Fruit fly (Drosophila melanogaster): ENCODE measurements around the gene Cbs.

The Cbs gene

dm6 chrX:21058991-21059390, 14.1 kb downstream of the Cbs start (continued):
- TF ChIP-seq pfk (GFP tag; optimal IDR thresholded peaks at IDR 0.05) = no peak
- TF ChIP-seq Taf1 (GFP tag; IDR thresholded peaks at IDR 0.05) = peak; percentile 41; the same call in 1 of the 2 replicates
- peak; percentile 74 for TF ChIP-seq wdn (GFP tag; IDR thresholded peaks at IDR 0.05)
- peak; percentile 84 for TF ChIP-seq Fer3 (tag; optimal IDR thresholded peaks at IDR 0.05)
- peak; percentile 74 for TF ChIP-seq zf30C (GFP tag; optimal IDR thresholded peaks at IDR 0.05)
- TF ChIP-seq CG32772 (GFP tag; IDR thresholded peaks at IDR 0.05) = peak; percentile 67
- TF ChIP-seq disco-r (GFP tag; optimal IDR thresholded peaks at IDR 0.05) = peak; percentile 74
- peak; percentile 26 for TF ChIP-seq CG30020 (tag; optimal IDR thresholded peaks at IDR 0.05)
- TF ChIP-seq chif (GFP tag; optimal IDR thresholded peaks at IDR 0.05) = peak; percentile 93 to 94
- TF ChIP-seq jumu (GFP tag; optimal IDR thresholded peaks at IDR 0.05) = peak; percentile 91
- TF ChIP-seq NC2β (GFP tag; optimal IDR thresholded peaks at IDR 0.05) = peak; percentile 89
- peak; percentile 92 for TF ChIP-seq Camta (GFP tag; optimal IDR thresholded peaks at IDR 0.05)
- peak; percentile 88 for TF ChIP-seq CG12299 (tag; optimal IDR thresholded peaks at IDR 0.05)
- TF ChIP-seq az2 (GFP tag; optimal IDR thresholded peaks at IDR 0.05) = peak; percentile 91
- TF ChIP-seq CrebB (tag; optimal IDR thresholded peaks at IDR 0.05) = peak; percentile 89
- TF ChIP-seq MESR4 (GFP tag; optimal IDR thresholded peaks at IDR 0.05) = peak; percentile 34
- peak; percentile 43; the same call in 1 of the 2 replicates for TF ChIP-seq CG9215 (GFP tag; IDR thresholded peaks at IDR 0.05)
- TF ChIP-seq fru (optimal IDR thresholded peaks at IDR 0.05) = no peak
- TF ChIP-seq Bgb (GFP tag; IDR thresholded peaks at IDR 0.05; ENCODE audit: partially characterized antibody) = no peak
- peak; percentile 88 for TF ChIP-seq grau (tag; optimal IDR thresholded peaks at IDR 0.05)
- peak; percentile 82 for TF ChIP-seq sob (GFP tag; IDR thresholded peaks at IDR 0.05)
- peak; percentile 79 for TF ChIP-seq CG13296 (GFP tag; optimal IDR thresholded peaks at IDR 0.05)
- TF ChIP-seq gt (GFP tag; IDR thresholded peaks at IDR 0.05) = no peak
- peak; percentile 90 for TF ChIP-seq row (GFP tag; IDR thresholded peaks at IDR 0.05)
- TF ChIP-seq CG17328 (GFP tag; IDR thresholded peaks at IDR 0.05) = peak; percentile 90
- TF ChIP-seq croc (GFP tag; conservative IDR thresholded peaks at IDR 0.05) = peak; percentile 72
- TF ChIP-seq CG18262 (tag; optimal IDR thresholded peaks at IDR 0.05) = peak; percentile 87
- peak; percentile 84 for TF ChIP-seq slp2 (GFP tag; optimal IDR thresholded peaks at IDR 0.05)
- TF ChIP-seq CG7372 (GFP tag; IDR thresholded peaks at IDR 0.05) = peak; percentile 43
- peak; percentile 80 for TF ChIP-seq CG6765 (GFP tag; optimal IDR thresholded peaks at IDR 0.05)
- peak; percentile 88 for TF ChIP-seq fu2 (GFP tag; optimal IDR thresholded peaks at IDR 0.05)
- TF ChIP-seq Rx (GFP tag; IDR thresholded peaks at IDR 0.05) = peak; percentile 83
- TF ChIP-seq CG15011 (GFP tag; optimal IDR thresholded peaks at IDR 0.05) = peak; percentile 56
- TF ChIP-seq CG13894 (tag; optimal IDR thresholded peaks at IDR 0.05) = no peak
- peak; percentile 62 for TF ChIP-seq CG32532 (GFP tag; IDR thresholded peaks at IDR 0.05)
- peak; percentile 91 for TF ChIP-seq CG30403 (GFP tag; optimal IDR thresholded peaks at IDR 0.05)
- TF ChIP-seq B-H2 (GFP tag; optimal IDR thresholded peaks at IDR 0.05) = no peak
- TF ChIP-seq CG14965 (GFP tag; optimal IDR thresholded peaks at IDR 0.05; ENCODE audit: borderline replicate concordance) = peak; percentile 63
- peak; percentile 63 for TF ChIP-seq CG15696 (tag; optimal IDR thresholded peaks at IDR 0.05)
- TF ChIP-seq insv (GFP tag; optimal IDR thresholded peaks at IDR 0.05) = peak in 1 of 2 experiments; percentile 23
- peak; percentile 90 for TF ChIP-seq seq (GFP tag; IDR thresholded peaks at IDR 0.05)
- peak; percentile 90 for TF ChIP-seq CG8924 (tag; optimal IDR thresholded peaks at IDR 0.05)
- TF ChIP-seq Opbp (GFP tag; IDR thresholded peaks at IDR 0.05; ENCODE audit: partially characterized antibody) = no peak
- peak; percentile 30 for TF ChIP-seq CG3838 (GFP tag; optimal IDR thresholded peaks at IDR 0.05)
- TF ChIP-seq Nf-YB (GFP tag; optimal IDR thresholded peaks at IDR 0.05) = peak; percentile 77
- peak; percentile 90 for TF ChIP-seq chn (GFP tag; optimal IDR thresholded peaks at IDR 0.05)
- TF ChIP-seq sens (GFP tag) = peak; percentile 99
- peak; percentile 84 for TF ChIP-seq CG4707 (GFP tag; optimal IDR thresholded peaks at IDR 0.05)
- no peak for TF ChIP-seq Dp (GFP tag; optimal IDR thresholded peaks at IDR 0.05)
- peak; percentile 75 for TF ChIP-seq CG11695 (GFP tag; IDR thresholded peaks at IDR 0.05)
- TF ChIP-seq CG5953 (GFP tag; IDR thresholded peaks at IDR 0.05) = peak; percentile 86
- no peak for TF ChIP-seq tna (GFP tag; IDR thresholded peaks at IDR 0.05; ENCODE audit: partially characterized antibody)

All from whole organism, embryonic.